Worm (Caenorhabditis elegans) whole organism, L1 larva: ENCODE measurements around the gene F42A10.5.

ENCODE experiments used
- blmp-1 ChIP-seq: fragments of 150-350 bp; optimal IDR thresholded peaks from 2 replicates; lab custom pipeline; 2014; ENCODE audit warnings: missing biosample characterization, missing genetic modification characterization
- ceh-8 ChIP-seq: fragments of 200-800 bp; sonication (Bioruptor generic); optimal IDR thresholded peaks from 2 replicates; lab custom pipeline; 2018; ENCODE audit warnings: mild to moderate bottlenecking, missing genetic modification characterization, moderate library complexity, missing compliant biosample characterization
- ceh-82 ChIP-seq, 3 experiments: fragments of 150-350 bp in 1 of 3; sonication (generic microtip) in 2 of 3; optimal IDR thresholded peaks; 2 replicates each; lab custom pipeline; 2014 to 2017; ENCODE audit warnings: missing biosample characterization in 3 of 3, missing genetic modification characterization in 3 of 3
- ceh-88 ChIP-seq: fragments of 200-800 bp; sonication (Bioruptor generic); IDR thresholded peaks from 2 replicates; pipeline ENCODE4 v1.3.6; 2022; ENCODE audit warnings: missing genetic modification characterization, missing compliant biosample characterization
- dpl-1 ChIP-seq, 3 experiments: fragments of 150-350 bp in 2 of 3; sonication (generic microtip) in 1 of 3; optimal IDR thresholded peaks; 2 replicates each; lab custom pipeline; 2014 to 2017; ENCODE audit warnings: missing biosample characterization in 3 of 3, missing genetic modification characterization in 3 of 3, missing genetic modification reagents in 3 of 3
- dsc-1 ChIP-seq: sonication (generic microtip); optimal IDR thresholded peaks from 2 replicates; lab custom pipeline; 2016; ENCODE audit warnings: mild to moderate bottlenecking, missing genetic modification characterization, missing compliant biosample characterization
- efl-1 ChIP-seq, 4 experiments: fragments of 150-350 bp; optimal IDR thresholded peaks in 3 of 4; peaks in 1 of 4; 1 replicate in 1 of 4; 2 replicates in 3 of 4; lab custom pipeline; 2014; ENCODE audit warnings: missing biosample characterization in 2 of 4, missing genetic modification characterization in 2 of 4, missing genetic modification reagents in 2 of 4
- efl-3 ChIP-seq: fragments of 200-800 bp; sonication (Bioruptor generic); optimal IDR thresholded peaks from 2 replicates; lab custom pipeline; 2018; ENCODE audit warnings: mild to moderate bottlenecking, missing genetic modification characterization, missing compliant biosample characterization
- elt-2 ChIP-seq: sonication (generic microtip); optimal IDR thresholded peaks from 2 replicates; lab custom pipeline; 2016; ENCODE audit warnings: missing genetic modification characterization, mild to moderate bottlenecking, inconsistent platforms, missing compliant biosample characterization, missing genetic modification reagents
- fkh-10 ChIP-seq: sonication (generic microtip); optimal IDR thresholded peaks from 2 replicates; lab custom pipeline; 2017; ENCODE audit warnings: missing biosample characterization, missing genetic modification reagents, missing genetic modification characterization
- fkh-8 ChIP-seq: sonication (generic microtip); optimal IDR thresholded peaks from 2 replicates; lab custom pipeline; 2016; ENCODE audit warnings: mild to moderate bottlenecking, missing genetic modification characterization, missing compliant biosample characterization
- hlh-17 ChIP-seq: fragments of 200-800 bp; sonication (Bioruptor generic); optimal IDR thresholded peaks from 2 replicates; lab custom pipeline; 2018; ENCODE audit warnings: missing genetic modification characterization, mild to moderate bottlenecking, missing compliant biosample characterization, moderate library complexity, borderline replicate concordance
- irx-1 ChIP-seq: sonication (generic microtip); optimal IDR thresholded peaks from 2 replicates; lab custom pipeline; 2016; ENCODE audit warnings: missing genetic modification characterization, missing compliant biosample characterization
- isw-1 ChIP-seq: fragments of 200-800 bp; sonication (Bioruptor generic); IDR thresholded peaks from 2 replicates; pipeline ENCODE4 v1.3.6; 2022; ENCODE audit warnings: missing genetic modification characterization, missing compliant biosample characterization
- jun-1 ChIP-seq: fragments of 150-350 bp; optimal IDR thresholded peaks from 2 replicates; lab custom pipeline; 2014; ENCODE audit warnings: missing biosample characterization, missing genetic modification reagents, missing genetic modification characterization
- lin-14 ChIP-seq: fragments of 200-800 bp; sonication (Bioruptor generic); optimal IDR thresholded peaks from 2 replicates; lab custom pipeline; 2018; ENCODE audit warnings: mild to moderate bottlenecking, missing genetic modification characterization, moderate library complexity, missing compliant biosample characterization
- lin-35 ChIP-seq, 2 experiments: fragments of 150-350 bp; optimal IDR thresholded peaks; 2 replicates each; lab custom pipeline; 2014; ENCODE audit warnings: missing biosample characterization in 2 of 2, missing genetic modification characterization in 2 of 2, missing genetic modification reagents in 2 of 2
- lsy-2 ChIP-seq, 2 experiments: fragments of 150-350 bp; optimal IDR thresholded peaks; 2 replicates each; lab custom pipeline; 2014; ENCODE audit warnings: missing biosample characterization in 2 of 2, missing genetic modification characterization in 2 of 2
- mab-9 ChIP-seq: fragments of 200-800 bp; sonication (Bioruptor generic); IDR thresholded peaks from 2 replicates; pipeline ENCODE4 v1.3.6; 2022; ENCODE audit warnings: missing genetic modification reagents, missing genetic modification characterization, missing compliant biosample characterization
- mep-1 ChIP-seq: fragments of 150-350 bp; optimal IDR thresholded peaks from 2 replicates; lab custom pipeline; 2014; ENCODE audit warnings: missing biosample characterization, missing genetic modification characterization
- nhr-19 ChIP-seq: fragments of 200-800 bp; sonication (Bioruptor generic); conservative IDR thresholded peaks from 2 replicates; pipeline ENCODE4 v1.3.6; 2022; ENCODE audit warnings: missing genetic modification characterization, missing compliant biosample characterization
- nhr-20 ChIP-seq: sonication (generic microtip); optimal IDR thresholded peaks from 2 replicates; lab custom pipeline; 2016; ENCODE audit warnings: mild to moderate bottlenecking, missing genetic modification characterization, missing compliant biosample characterization
- nhr-47 ChIP-seq: sonication (generic microtip); optimal IDR thresholded peaks from 2 replicates; lab custom pipeline; 2016; ENCODE audit warnings: mild to moderate bottlenecking, missing genetic modification characterization, moderate library complexity, missing compliant biosample characterization
- nhr-71 ChIP-seq: sonication (generic microtip); optimal IDR thresholded peaks from 2 replicates; lab custom pipeline; 2016; ENCODE audit warnings: mild to moderate bottlenecking, missing genetic modification characterization, moderate library complexity, missing compliant biosample characterization
- nhr-77 ChIP-seq: fragments of 150-350 bp; optimal IDR thresholded peaks from 2 replicates; lab custom pipeline; 2014; ENCODE audit warnings: missing biosample characterization, missing genetic modification characterization
- nhr-85 ChIP-seq: sonication (generic microtip); peaks from one replicate; lab custom pipeline; 2016; ENCODE audit warnings: missing genetic modification characterization, inconsistent platforms, missing compliant biosample characterization
- pax-3 ChIP-seq: fragments of 200-800 bp; sonication (Bioruptor generic); optimal IDR thresholded peaks from 2 replicates; lab custom pipeline; 2018; ENCODE audit warnings: mild to moderate bottlenecking, missing genetic modification characterization, moderate library complexity, missing compliant biosample characterization
- snu-23 ChIP-seq: sonication (generic microtip); optimal IDR thresholded peaks from 2 replicates; lab custom pipeline; 2016; ENCODE audit warnings: missing genetic modification characterization, missing compliant biosample characterization
- swsn-7 ChIP-seq: sonication (generic microtip); optimal IDR thresholded peaks from 2 replicates; lab custom pipeline; 2016; ENCODE audit warnings: missing genetic modification characterization, missing compliant biosample characterization
- tbx-2 ChIP-seq: sonication (generic microtip); optimal IDR thresholded peaks from 2 replicates; lab custom pipeline; 2016; ENCODE audit warnings: missing genetic modification characterization, missing compliant biosample characterization
- unc-86 ChIP-seq: sonication (generic microtip); optimal IDR thresholded peaks from 2 replicates; lab custom pipeline; 2016; ENCODE audit warnings: missing genetic modification characterization, missing compliant biosample characterization
- xbp-1 ChIP-seq: sonication (generic microtip); optimal IDR thresholded peaks from 2 replicates; lab custom pipeline; 2016; ENCODE audit warnings: missing genetic modification characterization, missing compliant biosample characterization
- zip-4 ChIP-seq: fragments of 200-800 bp; sonication (Bioruptor generic); optimal IDR thresholded peaks from 2 replicates; lab custom pipeline; 2018; ENCODE audit warnings: mild to moderate bottlenecking, missing genetic modification characterization, moderate library complexity, missing compliant biosample characterization
- ztf-4 ChIP-seq: fragments of 150-350 bp; optimal IDR thresholded peaks from 2 replicates; lab custom pipeline; 2014; ENCODE audit warnings: missing biosample characterization, missing genetic modification characterization

The F42A10.5 gene

ce11 chrIII:6134111-6134510 lies 39.2 kb downstream of the F42A10.5 start:
- TF ChIP-seq elt-2 (tag; lab: Kevin White, UChicago): no peak
- TF ChIP-seq efl-1 (optimal IDR thresholded peaks at IDR 0.05; lab: Kevin White, UChicago): no peak
- TF ChIP-seq efl-1 (GFP tag; optimal IDR thresholded peaks at IDR 0.05 in 1 of 2; lab: Kevin White, UChicago): no peak
- peak; percentile 75 for TF ChIP-seq dsc-1 (tag; lab: Kevin White, UChicago)
- TF ChIP-seq lin-35 (GFP tag; optimal IDR thresholded peaks at IDR 0.05; lab: Kevin White, UChicago): no peak

- TF ChIP-seq nhr-47: peak; percentile 70
- peak; percentile 46 for TF ChIP-seq irx-1 (tag; lab: Kevin White, UChicago)
- TF ChIP-seq lsy-2 (tag; optimal IDR thresholded peaks at IDR 0.05; lab: Kevin White, UChicago): peak in 1 of 2 experiments; percentile 21
- peak; percentile 42; the same call in 1 of the 2 replicates for TF ChIP-seq nhr-19
- TF ChIP-seq hlh-17 (GFP tag; lab: Kevin White, UChicago): peak; percentile 60
- peak in 1 of 3 experiments; percentile 1 for TF ChIP-seq dpl-1 (GFP tag; optimal IDR thresholded peaks at IDR 0.05; lab: Kevin White, UChicago)
- peak in 1 of 3 experiments; percentile 2 for TF ChIP-seq ceh-82 (tag; optimal IDR thresholded peaks at IDR 0.05; lab: Kevin White, UChicago)
- peak; percentile 50 for TF ChIP-seq zip-4
- TF ChIP-seq pax-3 (tag; lab: Kevin White, UChicago): peak; percentile 75
- TF ChIP-seq unc-86 (tag; lab: Kevin White, UChicago): peak; percentile 70
- peak; percentile 5 for TF ChIP-seq xbp-1
- peak; percentile 79 for TF ChIP-seq nhr-85 (tag; lab: Kevin White, UChicago)
- TF ChIP-seq lin-14 (GFP tag; lab: Kevin White, UChicago): peak; percentile 94
- TF ChIP-seq isw-1 (GFP tag; lab: Robert Waterston, UW): 0 out of 2 replicates have a peak, but pooled peaks have one; percentile 22
- TF ChIP-seq blmp-1: peak; percentile 49
- peak; percentile 40 for TF ChIP-seq elt-2 (tag; lab: Kevin White, UChicago)
- peak; percentile 44 for TF ChIP-seq tbx-2 (tag; lab: Kevin White, UChicago)
- peak; percentile 41 for TF ChIP-seq nhr-71 (tag; lab: Kevin White, UChicago)
- peak; percentile 79 for TF ChIP-seq ceh-8 (GFP tag; lab: Kevin White, UChicago)
- TF ChIP-seq fkh-8: peak; percentile 73
- peak; percentile 65 for TF ChIP-seq fkh-10 (GFP tag; lab: Kevin White, UChicago)
- TF ChIP-seq swsn-7 (tag; lab: Kevin White, UChicago): peak; percentile 62
- TF ChIP-seq, all 84 proteins: peak for 22; not testable (repeated sequence) for 62
Observed at ce11 chrIII:6133389-6133789, 39.9 kb downstream of the F42A10.5 start.

ce11 chrIII:6132068-6132467 lies 41.2 kb downstream of the F42A10.5 start:
- peak; percentile 58 for TF ChIP-seq mep-1 (tag; lab: Kevin White, UChicago)
- peak; percentile 91 for TF ChIP-seq nhr-85 (tag; lab: Kevin White, UChicago)
- TF ChIP-seq dsc-1 (tag; lab: Kevin White, UChicago): no peak
- TF ChIP-seq lsy-2 (tag; optimal IDR thresholded peaks at IDR 0.05; lab: Kevin White, UChicago): peak in 1 of 2 experiments; percentile 6
- peak; percentile 9 for TF ChIP-seq nhr-77 (tag; lab: Kevin White, UChicago)
- peak; percentile 9 for TF ChIP-seq snu-23 (GFP tag; lab: Kevin White, UChicago)
- TF ChIP-seq blmp-1: peak; percentile 69
- TF ChIP-seq jun-1 (tag; lab: Kevin White, UChicago): no peak
- TF ChIP-seq lin-14 (GFP tag; lab: Kevin White, UChicago): peak; percentile 81
- peak; percentile 43 for TF ChIP-seq efl-3 (GFP tag; lab: Kevin White, UChicago)
- no peak for TF ChIP-seq elt-2 (tag; lab: Kevin White, UChicago)
- peak; percentile 53 for TF ChIP-seq nhr-71 (tag; lab: Kevin White, UChicago)
- TF ChIP-seq pax-3 (tag; lab: Kevin White, UChicago): no peak
- TF ChIP-seq nhr-20 (tag; lab: Kevin White, UChicago): peak; percentile 36

ce11 chrIII:6123647-6124046 lies 49.6 kb downstream of the F42A10.5 start:
- TF ChIP-seq mab-9 (0 out of 2 replicates have a peak, but pooled peaks have one; percentile 10), ceh-88 (GFP tag; lab: Robert Waterston, UW) (peak; percentile 19; the same call in 1 of the 2 replicates), nhr-71 (tag; lab: Kevin White, UChicago) (peak; percentile 12), nhr-19 (0 out of 2 replicates have a peak, but pooled peaks have one; percentile 19), ztf-4 (peak; percentile 74), pax-3 (tag; lab: Kevin White, UChicago) (no peak), zip-4 (no peak), efl-1 (optimal IDR thresholded peaks at IDR 0.05; lab: Kevin White, UChicago) (no peak), efl-1 (GFP tag; optimal IDR thresholded peaks at IDR 0.05 in 1 of 2; lab: Kevin White, UChicago) (peak in 1 of 2 experiments; percentile 29)
